Worm (Caenorhabditis elegans): ENCODE measurements around the gene nhr-232.

Gene nhr-232

ce11 chrV:10277579-10277978 lies 21.6 kb downstream of the nhr-232 start, which contains the start of gene lys-1 (continued):
- no peak for TF ChIP-seq lin-15B (tag; optimal IDR thresholded peaks at IDR 0.05)
- TF ChIP-seq ztf-11 (tag; optimal IDR thresholded peaks at IDR 0.05), result no peak
- no peak for TF ChIP-seq daf-12 (tag; optimal IDR thresholded peaks at IDR 0.05)
- peak; percentile 8 for TF ChIP-seq nhr-77 (tag; optimal IDR thresholded peaks at IDR 0.05)
- TF ChIP-seq dmd-6 (GFP tag; IDR thresholded peaks at IDR 0.05), result peak; percentile 55
- TF ChIP-seq mdt-29 (GFP tag; IDR thresholded peaks at IDR 0.05), result no peak
- peak; percentile 24 for TF ChIP-seq dve-1 (tag; optimal IDR thresholded peaks at IDR 0.05; ENCODE audit: insufficient read depth)

- TF ChIP-seq pqm-1 (tag; optimal IDR thresholded peaks at IDR 0.05) (peak; percentile 69), nhr-77 (tag; optimal IDR thresholded peaks at IDR 0.05) (peak; percentile 28), nhr-28 (tag; optimal IDR thresholded peaks at IDR 0.05) (peak; percentile 70), dmd-6 (GFP tag; IDR thresholded peaks at IDR 0.05) (peak; percentile 63), hlh-11 (tag; optimal IDR thresholded peaks at IDR 0.05) (peak; percentile 46), daf-16 (GFP tag; optimal IDR thresholded peaks at IDR 0.05) (no peak), daf-16 (tag; optimal IDR thresholded peaks at IDR 0.05) (peak; percentile 88), hif-1 (tag; optimal IDR thresholded peaks at IDR 0.05) (peak in 1 of 2 experiments; percentile 18), ZK337.2 (GFP tag; IDR thresholded peaks at IDR 0.05) (no peak), hlh-30 (tag; optimal IDR thresholded peaks at IDR 0.05; ENCODE audit: insufficient read depth) (no peak), Y48G9A.11 (GFP tag; IDR thresholded peaks at IDR 0.05) (no peak), dve-1 (tag; optimal IDR thresholded peaks at IDR 0.05; ENCODE audit: insufficient read depth) (peak; percentile 83), php-3 (GFP tag; IDR thresholded peaks at IDR 0.05) (peak; percentile 82)
Observed at ce11 chrV:10280112-10280511, 24.1 kb downstream of the nhr-232 start.

- no peak for TF ChIP-seq ztf-11 (tag; optimal IDR thresholded peaks at IDR 0.05)
- TF ChIP-seq D1046.2 (GFP tag; IDR thresholded peaks at IDR 0.05), result no peak
- TF ChIP-seq egl-43 (GFP tag; IDR thresholded peaks at IDR 0.05), result no peak
- TF ChIP-seq snpc-1.2 (GFP tag; IDR thresholded peaks at IDR 0.05), result no peak
- no peak for TF ChIP-seq ctbp-1 (GFP tag; IDR thresholded peaks at IDR 0.05)
- no peak for TF ChIP-seq mdl-1 (tag; optimal IDR thresholded peaks at IDR 0.05)
- no peak for TF ChIP-seq nhr-76 (tag; optimal IDR thresholded peaks at IDR 0.05)
- peak; percentile 82 for TF ChIP-seq nhr-28 (tag; optimal IDR thresholded peaks at IDR 0.05)
- TF ChIP-seq zfp-3 (GFP tag; conservative IDR thresholded peaks at IDR 0.05), result no peak
- no peak for TF ChIP-seq duxl-1 (tag; optimal IDR thresholded peaks at IDR 0.05; ENCODE audit: poor library complexity)
- no peak for TF ChIP-seq Y75B8A.6 (GFP tag; IDR thresholded peaks at IDR 0.05)
- peak; percentile 80 for TF ChIP-seq dmd-6 (GFP tag; IDR thresholded peaks at IDR 0.05)
- TF ChIP-seq nhr-102 (tag; optimal IDR thresholded peaks at IDR 0.05), result no peak
- no peak for TF ChIP-seq ceh-44 (GFP tag; IDR thresholded peaks at IDR 0.05)
- no peak for TF ChIP-seq F26F4.8 (GFP tag; conservative IDR thresholded peaks at IDR 0.05)
- TF ChIP-seq zfp-2 (tag; optimal IDR thresholded peaks at IDR 0.05), result no peak
- peak; percentile 39 for TF ChIP-seq dve-1 (tag; optimal IDR thresholded peaks at IDR 0.05; ENCODE audit: insufficient read depth)
- no peak for TF ChIP-seq Y105C5A.15 (GFP tag; IDR thresholded peaks at IDR 0.05)
- no peak for TF ChIP-seq lin-39 (tag; optimal IDR thresholded peaks at IDR 0.05)
- no peak for TF ChIP-seq unc-39 (tag; optimal IDR thresholded peaks at IDR 0.05)
- no peak for TF ChIP-seq lin-29 (GFP tag; IDR thresholded peaks at IDR 0.05)
- TF ChIP-seq rbr-2 (tag; optimal IDR thresholded peaks at IDR 0.05), result no peak
- no peak for TF ChIP-seq F37D6.2 (tag; optimal IDR thresholded peaks at IDR 0.05)
- no peak for TF ChIP-seq madf-9 (GFP tag; conservative IDR thresholded peaks at IDR 0.05)
- peak; percentile 42 for TF ChIP-seq nhr-6 (tag; optimal IDR thresholded peaks at IDR 0.05)
- TF ChIP-seq lsy-2 (tag; optimal IDR thresholded peaks at IDR 0.05), result no peak
- TF ChIP-seq egl-27 (tag; optimal IDR thresholded peaks at IDR 0.05), result no peak
- no peak for TF ChIP-seq mep-1 (tag; optimal IDR thresholded peaks at IDR 0.05)
- TF ChIP-seq pqm-1 (tag; optimal IDR thresholded peaks at IDR 0.05), result peak; percentile 88
- peak; percentile 29 for TF ChIP-seq aha-1 (tag)
- TF ChIP-seq cey-2 (tag; optimal IDR thresholded peaks at IDR 0.05; ENCODE audit: borderline replicate concordance, insufficient read depth), result no peak
- no peak for TF ChIP-seq ces-1 (GFP tag; optimal IDR thresholded peaks at IDR 0.05)
- no peak for TF ChIP-seq nhr-11 (tag; optimal IDR thresholded peaks at IDR 0.05)
- TF ChIP-seq daf-16 (GFP tag; optimal IDR thresholded peaks at IDR 0.05), result no peak
- peak; percentile 94 for TF ChIP-seq daf-16 (tag; optimal IDR thresholded peaks at IDR 0.05)
- TF ChIP-seq lin-1 (GFP tag; IDR thresholded peaks at IDR 0.05), result 0 out of 2 replicates have a peak, but pooled peaks have one; percentile 32
- TF ChIP-seq skn-1 (tag; optimal IDR thresholded peaks at IDR 0.05), result no peak
Observed at ce11 chrV:10281374-10281773, 25.4 kb downstream of the nhr-232 start, which contains the start of gene lys-2. Gene lys-2 (minus strand): TSS chrV:10281474.
